Worm (Caenorhabditis elegans) whole organism, L3 larva: ENCODE results near the gene Y69A2AR.47.

Source experiments
- aly-2 ChIP-seq: fragments of 150-350 bp; optimal IDR thresholded peaks from 2 replicates; lab custom pipeline; 2014; ENCODE audit warnings: missing biosample characterization, missing genetic modification characterization
- ama-1 ChIP-seq: fragments of 150-350 bp; optimal IDR thresholded peaks from 2 replicates; lab custom pipeline; 2018
- egl-27 ChIP-seq: sonication (generic microtip); optimal IDR thresholded peaks from 4 replicates; lab custom pipeline; 2017; ENCODE audit warnings: missing biosample characterization, missing genetic modification reagents, missing genetic modification characterization
- elt-3 ChIP-seq, 3 experiments: fragments of 150-350 bp in 1 of 3; sonication (generic microtip) in 2 of 3; optimal IDR thresholded peaks; 2 replicates in 2 of 3; 4 replicates in 1 of 3; lab custom pipeline; 2014 to 2017; ENCODE audit warnings: missing biosample characterization in 3 of 3, missing genetic modification characterization in 3 of 3
- nhr-23 ChIP-seq: fragments of 150-350 bp; optimal IDR thresholded peaks from 2 replicates; lab custom pipeline; 2014; ENCODE audit warnings: missing biosample characterization, missing genetic modification reagents, missing genetic modification characterization
- pha-4 ChIP-seq: fragments of 150-350 bp; optimal IDR thresholded peaks from 2 replicates; lab custom pipeline; 2014; ENCODE audit warnings: missing biosample characterization, missing genetic modification reagents, missing genetic modification characterization
- unc-62 ChIP-seq: fragments of 150-350 bp; sonication (generic microtip); optimal IDR thresholded peaks from 4 replicates; lab custom pipeline; 2014; ENCODE audit warnings: missing biosample characterization, missing genetic modification reagents, missing genetic modification characterization
- zag-1 ChIP-seq: fragments of 150-350 bp; optimal IDR thresholded peaks from 2 replicates; lab custom pipeline; 2014; ENCODE audit warnings: missing biosample characterization, missing genetic modification characterization
- ztf-11 ChIP-seq: fragments of 150-350 bp; optimal IDR thresholded peaks from 2 replicates; lab custom pipeline; 2014; ENCODE audit warnings: missing biosample characterization, missing genetic modification characterization

- TF ChIP-seq aly-2 (tag; lab: Kevin White, UChicago) (no peak), pha-4 (tag; lab: Kevin White, UChicago) (no peak), zag-1 (tag; lab: Kevin White, UChicago) (no peak), unc-62 (GFP tag; lab: Kevin White, UChicago) (no peak), ztf-11 (tag; lab: Kevin White, UChicago) (no peak), elt-3 (tag; optimal IDR thresholded peaks at IDR 0.05; lab: Kevin White, UChicago) (no peak), nhr-23 (tag; lab: Kevin White, UChicago) (no peak), ama-1 (lab: Kevin White, UChicago) (no peak), egl-27 (tag; lab: Kevin White, UChicago) (no peak)
Observed at ce11 chrIV:2610974-2611373, 13.5 kb downstream of the Y69A2AR.47 start.
